Fruit fly (Drosophila melanogaster) whole organism, pupa: ENCODE results near the gene CG15210.

Source experiments
- CG10348 ChIP-seq: fragments of 200-800 bp; sonication (Bioruptor generic); IDR thresholded peaks from 2 replicates; pipeline ENCODE4 v1.3.6; 2022; ENCODE audit warnings: missing biosample characterization, missing genetic modification characterization
- CG13204 ChIP-seq: fragments of 200-800 bp; sonication (Bioruptor generic); optimal IDR thresholded peaks from 2 replicates; lab custom pipeline; 2018; ENCODE audit warnings: missing biosample characterization, mild to moderate bottlenecking, missing genetic modification characterization, moderate library complexity
- CG14655 ChIP-seq: fragments of 200-800 bp; sonication (Bioruptor generic); optimal IDR thresholded peaks from 3 replicates; lab custom pipeline; 2017; ENCODE audit warnings: mild to moderate bottlenecking, missing biosample characterization, missing genetic modification reagents, missing genetic modification characterization
- CG32121 ChIP-seq: fragments of 200-800 bp; sonication (Bioruptor generic); IDR thresholded peaks from 2 replicates; pipeline ENCODE4 v1.3.6; 2022; ENCODE audit warnings: missing biosample characterization, missing genetic modification characterization
- CG8159 ChIP-seq: fragments of 200-800 bp; sonication (Bioruptor generic); optimal IDR thresholded peaks from 3 replicates; lab custom pipeline; 2018; ENCODE audit warnings: missing biosample characterization, mild to moderate bottlenecking, missing genetic modification characterization, moderate library complexity
- D1 ChIP-seq: fragments of 200-800 bp; sonication (Bioruptor generic); optimal IDR thresholded peaks from 2 replicates; lab custom pipeline; 2018; ENCODE audit warnings: missing biosample characterization, mild to moderate bottlenecking, missing genetic modification characterization, moderate library complexity
- EcR ChIP-seq: fragments of 200-800 bp; sonication (Bioruptor generic); optimal IDR thresholded peaks from 3 replicates; lab custom pipeline; 2019; ENCODE audit warnings: missing biosample characterization, missing genetic modification characterization, mild to moderate bottlenecking, moderate library complexity, missing genetic modification reagents
- Snoo ChIP-seq: fragments of 200-800 bp; sonication (Bioruptor generic); optimal IDR thresholded peaks from 3 replicates; lab custom pipeline; 2017; ENCODE audit warnings: missing biosample characterization, mild to moderate bottlenecking, missing genetic modification characterization, inconsistent platforms
- gl ChIP-seq: fragments of 200-800 bp; sonication (Bioruptor generic); optimal IDR thresholded peaks from 2 replicates; lab custom pipeline; 2018; ENCODE audit warnings: missing biosample characterization, mild to moderate bottlenecking, missing genetic modification characterization
- rn ChIP-seq: fragments of 200-800 bp; sonication (Bioruptor generic); IDR thresholded peaks from 2 replicates; pipeline ENCODE4 v1.3.6; 2022; ENCODE audit warnings: missing biosample characterization, missing genetic modification characterization

- TF ChIP-seq rn (GFP tag; lab: Robert Waterston, UW) (no peak), EcR (GFP tag; lab: Kevin White, UChicago) (no peak), CG13204 (GFP tag; lab: Kevin White, UChicago) (no peak), D1 (tag; lab: Kevin White, UChicago) (peak; percentile 73), CG32121 (GFP tag; lab: Robert Waterston, UW) (no peak), CG14655 (no peak), gl (tag; lab: Kevin White, UChicago) (no peak), CG10348 (GFP tag; lab: Robert Waterston, UW) (no peak), Snoo (tag; lab: Kevin White, UChicago) (peak; percentile 36), CG8159 (no peak)
Measured at dm6 chrX:10832369-10832768, 6.7 kb upstream of the CG15210 start.
